Worm (Caenorhabditis elegans) whole organism, L1 larva: ENCODE data around the gene Y48C3A.20.

Experiments used
- ama-1 ChIP-seq: fragments of 150-350 bp; optimal IDR thresholded peaks from 2 replicates; lab custom pipeline; 2014
- elt-2 ChIP-seq: sonication (generic microtip); optimal IDR thresholded peaks from 2 replicates; lab custom pipeline; 2016; ENCODE audit warnings: missing genetic modification characterization, mild to moderate bottlenecking, inconsistent platforms, missing compliant biosample characterization, missing genetic modification reagents
- lsy-2 ChIP-seq, 2 experiments: fragments of 150-350 bp; optimal IDR thresholded peaks; 2 replicates each; lab custom pipeline; 2014; ENCODE audit warnings: missing biosample characterization in 2 of 2, missing genetic modification characterization in 2 of 2
- nhr-71 ChIP-seq: sonication (generic microtip); optimal IDR thresholded peaks from 2 replicates; lab custom pipeline; 2016; ENCODE audit warnings: mild to moderate bottlenecking, missing genetic modification characterization, moderate library complexity, missing compliant biosample characterization
- snu-23 ChIP-seq: sonication (generic microtip); optimal IDR thresholded peaks from 2 replicates; lab custom pipeline; 2016; ENCODE audit warnings: missing genetic modification characterization, missing compliant biosample characterization

ce11 chrII:13330359-13330758 lies 39.0 kb upstream of the Y48C3A.20 start, which contains the start of gene sam-10:
- TF ChIP-seq elt-2 (tag; lab: Kevin White, UChicago) (no peak), snu-23 (GFP tag; lab: Kevin White, UChicago) (no peak), lsy-2 (tag; optimal IDR thresholded peaks at IDR 0.05; lab: Kevin White, UChicago) (no peak), ama-1 (lab: Kevin White, UChicago) (no peak), nhr-71 (tag; lab: Kevin White, UChicago) (no peak)
